Worm (Caenorhabditis elegans) whole organism, L1 larva: ENCODE measurements around the gene fbxa-209.

Experiments
- C34B4.2 ChIP-seq: sonication (generic microtip); optimal IDR thresholded peaks from 2 replicates; lab custom pipeline; 2017; ENCODE audit warnings: mild to moderate bottlenecking, missing genetic modification characterization, missing compliant biosample characterization
- F16B12.6 ChIP-seq: fragments of 150-350 bp; optimal IDR thresholded peaks from 2 replicates; lab custom pipeline; 2014; ENCODE audit warnings: missing biosample characterization, missing genetic modification characterization
- aly-2 ChIP-seq: fragments of 150-350 bp; optimal IDR thresholded peaks from 2 replicates; lab custom pipeline; 2014; ENCODE audit warnings: missing biosample characterization, missing genetic modification characterization
- ceh-82 ChIP-seq, 3 experiments: fragments of 150-350 bp in 1 of 3; sonication (generic microtip) in 2 of 3; optimal IDR thresholded peaks; 2 replicates each; lab custom pipeline; 2014 to 2017; ENCODE audit warnings: missing biosample characterization in 3 of 3, missing genetic modification characterization in 3 of 3
- ceh-88 ChIP-seq: fragments of 200-800 bp; sonication (Bioruptor generic); IDR thresholded peaks from 2 replicates; pipeline ENCODE4 v1.3.6; 2022; ENCODE audit warnings: missing genetic modification characterization, missing compliant biosample characterization
- ceh-90 ChIP-seq: sonication (generic microtip); optimal IDR thresholded peaks from 2 replicates; lab custom pipeline; 2016; ENCODE audit warnings: missing genetic modification characterization, missing compliant biosample characterization
- ces-1 ChIP-seq: fragments of 150-350 bp; optimal IDR thresholded peaks from 2 replicates; lab custom pipeline; 2014; ENCODE audit warnings: missing biosample characterization, missing genetic modification reagents, missing genetic modification characterization
- dsc-1 ChIP-seq: sonication (generic microtip); optimal IDR thresholded peaks from 2 replicates; lab custom pipeline; 2016; ENCODE audit warnings: mild to moderate bottlenecking, missing genetic modification characterization, missing compliant biosample characterization
- efl-1 ChIP-seq, 4 experiments: fragments of 150-350 bp; optimal IDR thresholded peaks in 3 of 4; peaks in 1 of 4; 1 replicate in 1 of 4; 2 replicates in 3 of 4; lab custom pipeline; 2014; ENCODE audit warnings: missing biosample characterization in 2 of 4, missing genetic modification characterization in 2 of 4, missing genetic modification reagents in 2 of 4
- egl-13 ChIP-seq: sonication (generic microtip); optimal IDR thresholded peaks from 2 replicates; lab custom pipeline; 2016; ENCODE audit warnings: missing genotype, missing genetic modification reagents, missing genetic modification characterization, missing compliant biosample characterization
- elt-2 ChIP-seq: sonication (generic microtip); optimal IDR thresholded peaks from 2 replicates; lab custom pipeline; 2016; ENCODE audit warnings: missing genetic modification characterization, mild to moderate bottlenecking, inconsistent platforms, missing compliant biosample characterization, missing genetic modification reagents
- elt-3 ChIP-seq, 6 experiments: fragments of 150-350 bp in 1 of 6; sonication (generic microtip); optimal IDR thresholded peaks; 2 replicates each; lab custom pipeline; 2017 to 2018; ENCODE audit warnings: missing biosample characterization in 6 of 6, missing genetic modification characterization in 6 of 6, inconsistent platforms in 1 of 6
- ets-5 ChIP-seq: fragments of 200-800 bp; sonication (Bioruptor generic); IDR thresholded peaks from 2 replicates; pipeline ENCODE4 v1.3.6; 2022; ENCODE audit warnings: missing genetic modification characterization, missing compliant biosample characterization
- fkh-10 ChIP-seq: sonication (generic microtip); optimal IDR thresholded peaks from 2 replicates; lab custom pipeline; 2017; ENCODE audit warnings: missing biosample characterization, missing genetic modification reagents, missing genetic modification characterization
- fkh-8 ChIP-seq: sonication (generic microtip); optimal IDR thresholded peaks from 2 replicates; lab custom pipeline; 2016; ENCODE audit warnings: mild to moderate bottlenecking, missing genetic modification characterization, missing compliant biosample characterization
- fos-1 ChIP-seq: fragments of 150-350 bp; optimal IDR thresholded peaks from 2 replicates; lab custom pipeline; 2014; ENCODE audit warnings: missing biosample characterization, missing genetic modification characterization
- hlh-4 ChIP-seq: sonication (generic microtip); optimal IDR thresholded peaks from 2 replicates; lab custom pipeline; 2016; ENCODE audit warnings: mild to moderate bottlenecking, missing genetic modification characterization, missing compliant biosample characterization
- isw-1 ChIP-seq: fragments of 200-800 bp; sonication (Bioruptor generic); IDR thresholded peaks from 2 replicates; pipeline ENCODE4 v1.3.6; 2022; ENCODE audit warnings: missing genetic modification characterization, missing compliant biosample characterization
- jun-1 ChIP-seq: fragments of 150-350 bp; optimal IDR thresholded peaks from 2 replicates; lab custom pipeline; 2014; ENCODE audit warnings: missing biosample characterization, missing genetic modification reagents, missing genetic modification characterization
- lin-14 ChIP-seq: fragments of 200-800 bp; sonication (Bioruptor generic); optimal IDR thresholded peaks from 2 replicates; lab custom pipeline; 2018; ENCODE audit warnings: mild to moderate bottlenecking, missing genetic modification characterization, moderate library complexity, missing compliant biosample characterization
- lin-35 ChIP-seq, 2 experiments: fragments of 150-350 bp; optimal IDR thresholded peaks; 2 replicates each; lab custom pipeline; 2014; ENCODE audit warnings: missing biosample characterization in 2 of 2, missing genetic modification characterization in 2 of 2, missing genetic modification reagents in 2 of 2
- lir-3 ChIP-seq: sonication (generic microtip); optimal IDR thresholded peaks from 2 replicates; lab custom pipeline; 2016; ENCODE audit warnings: mild to moderate bottlenecking, missing genetic modification characterization, moderate library complexity, missing compliant biosample characterization; ENCODE audit not compliant: poor library complexity
- lsy-2 ChIP-seq, 2 experiments: fragments of 150-350 bp; optimal IDR thresholded peaks; 2 replicates each; lab custom pipeline; 2014; ENCODE audit warnings: missing biosample characterization in 2 of 2, missing genetic modification characterization in 2 of 2
- mef-2 ChIP-seq: fragments of 150-350 bp; optimal IDR thresholded peaks from 2 replicates; lab custom pipeline; 2014; ENCODE audit warnings: missing biosample characterization, missing genetic modification characterization
- nhr-19 ChIP-seq: fragments of 200-800 bp; sonication (Bioruptor generic); conservative IDR thresholded peaks from 2 replicates; pipeline ENCODE4 v1.3.6; 2022; ENCODE audit warnings: missing genetic modification characterization, missing compliant biosample characterization
- nhr-28 ChIP-seq: fragments of 150-350 bp; optimal IDR thresholded peaks from 2 replicates; lab custom pipeline; 2014; ENCODE audit warnings: missing biosample characterization, missing genetic modification characterization
- nhr-47 ChIP-seq: sonication (generic microtip); optimal IDR thresholded peaks from 2 replicates; lab custom pipeline; 2016; ENCODE audit warnings: mild to moderate bottlenecking, missing genetic modification characterization, moderate library complexity, missing compliant biosample characterization
- nhr-85 ChIP-seq: sonication (generic microtip); peaks from one replicate; lab custom pipeline; 2016; ENCODE audit warnings: missing genetic modification characterization, inconsistent platforms, missing compliant biosample characterization
- pqm-1 ChIP-seq: sonication (generic microtip); optimal IDR thresholded peaks from 3 replicates; lab custom pipeline; 2017; ENCODE audit warnings: missing biosample characterization, missing genetic modification characterization
- sox-4 ChIP-seq: sonication (generic microtip); optimal IDR thresholded peaks from 2 replicates; lab custom pipeline; 2016; ENCODE audit warnings: missing genetic modification characterization, missing compliant biosample characterization
- sptf-1 ChIP-seq: fragments of 150-350 bp; optimal IDR thresholded peaks from 2 replicates; lab custom pipeline; 2014; ENCODE audit warnings: missing biosample characterization, missing genetic modification characterization
- tbx-2 ChIP-seq: sonication (generic microtip); optimal IDR thresholded peaks from 2 replicates; lab custom pipeline; 2016; ENCODE audit warnings: missing genetic modification characterization, missing compliant biosample characterization
- tlp-1 ChIP-seq: fragments of 150-350 bp; optimal IDR thresholded peaks from 2 replicates; lab custom pipeline; 2014; ENCODE audit warnings: missing biosample characterization, missing genetic modification characterization
- unc-130 ChIP-seq: fragments of 150-350 bp; optimal IDR thresholded peaks from 2 replicates; lab custom pipeline; 2017; ENCODE audit warnings: missing biosample characterization, missing genetic modification characterization, inconsistent platforms
- unc-86 ChIP-seq: sonication (generic microtip); optimal IDR thresholded peaks from 2 replicates; lab custom pipeline; 2016; ENCODE audit warnings: missing genetic modification characterization, missing compliant biosample characterization
- xbp-1 ChIP-seq: sonication (generic microtip); optimal IDR thresholded peaks from 2 replicates; lab custom pipeline; 2016; ENCODE audit warnings: missing genetic modification characterization, missing compliant biosample characterization
- zip-4 ChIP-seq: fragments of 200-800 bp; sonication (Bioruptor generic); optimal IDR thresholded peaks from 2 replicates; lab custom pipeline; 2018; ENCODE audit warnings: mild to moderate bottlenecking, missing genetic modification characterization, moderate library complexity, missing compliant biosample characterization
- ztf-4 ChIP-seq: fragments of 150-350 bp; optimal IDR thresholded peaks from 2 replicates; lab custom pipeline; 2014; ENCODE audit warnings: missing biosample characterization, missing genetic modification characterization

The fbxa-209 gene

DNA sequence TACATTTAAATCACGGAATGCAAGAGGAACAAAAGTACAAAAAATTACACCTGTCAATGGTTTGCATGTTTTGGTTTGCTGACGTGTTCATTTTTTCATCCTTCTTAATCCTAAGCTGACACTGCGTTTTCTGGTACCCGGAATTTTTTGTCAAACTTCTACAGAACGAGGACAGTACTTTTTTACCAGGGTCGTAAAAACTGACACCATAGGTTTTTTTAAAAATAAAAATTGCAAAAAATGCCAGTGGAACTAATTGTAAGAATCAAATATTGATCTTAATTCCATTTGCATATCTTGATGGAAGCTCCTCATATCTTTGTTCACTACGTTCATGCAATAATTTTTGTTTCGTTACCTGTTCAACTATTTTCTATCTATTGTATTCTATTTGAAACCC is 22.0 kb downstream of the fbxa-209 start, which contains the start of gene srh-258:
srh-258 (plus strand) TSS at position 301 of the 400 bp plus-strand sequence.
- TF ChIP-seq ces-1 (GFP tag; lab: Kevin White, UChicago), result no peak

DNA sequence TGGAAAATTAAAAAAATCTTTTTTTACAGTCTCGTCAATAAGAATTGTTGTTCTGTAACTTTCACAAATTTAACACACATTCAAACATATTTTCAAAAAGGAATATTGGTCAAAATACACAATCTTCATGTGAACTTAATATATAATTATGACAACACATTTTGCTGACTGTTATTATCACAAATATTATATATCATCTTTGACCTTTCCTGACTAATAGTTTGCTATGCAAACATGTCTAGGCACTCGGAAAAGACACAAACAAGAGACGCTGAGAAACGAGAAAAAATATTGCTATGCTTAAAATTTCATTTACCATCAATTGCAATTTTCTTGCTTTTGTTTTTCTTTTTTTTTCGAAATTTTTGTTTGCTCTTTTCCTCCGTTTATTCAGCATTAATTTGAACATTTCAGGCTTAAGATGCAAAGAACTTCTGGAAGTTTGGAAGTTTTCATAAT is 25.0 kb downstream of the fbxa-209 start, which contains the start of gene fbxa-135:
fbxa-135 (plus strand) TSS at position 409 of the 459 bp plus-strand sequence.
- TF ChIP-seq sox-4 (no peak), fkh-8 (tag; lab: Kevin White, UChicago) (no peak), F16B12.6 (tag; lab: Kevin White, UChicago) (no peak), jun-1 (tag; lab: Kevin White, UChicago) (no peak), elt-2 (tag; lab: Kevin White, UChicago) (peak; percentile 3), ztf-4 (tag; lab: Kevin White, UChicago) (no peak), ceh-88 (no peak)

- TF ChIP-seq hlh-4 (tag; lab: Kevin White, UChicago) (peak; percentile 89), isw-1 (no peak), ceh-90 (no peak), efl-1 (optimal IDR thresholded peaks at IDR 0.05; lab: Kevin White, UChicago) (no peak), efl-1 (GFP tag; optimal IDR thresholded peaks at IDR 0.05 in 1 of 2; lab: Kevin White, UChicago) (peak in 1 of 2 experiments; percentile 40)
These were observed 27.0 kb downstream of the fbxa-209 start, which contains the start of the genes T06E6.15 and sri-7 for ce11 chrV:15399691-15400377. TSS of gene T06E6.15 (minus strand) at chrV:15399791. TSS of gene sri-7 (plus strand) at chrV:15400327.

- TF ChIP-seq lir-3 (no peak), isw-1 (no peak), dsc-1 (tag; lab: Kevin White, UChicago) (no peak), lin-14 (GFP tag; lab: Kevin White, UChicago) (no peak), aly-2 (no peak), ceh-88 (no peak), pqm-1 (no peak), zip-4 (GFP tag; lab: Kevin White, UChicago) (no peak), unc-130 (tag; lab: Kevin White, UChicago) (no peak), ces-1 (GFP tag; lab: Kevin White, UChicago) (no peak), ceh-82 (tag; optimal IDR thresholded peaks at IDR 0.05; lab: Kevin White, UChicago) (no peak), egl-13 (tag; lab: Kevin White, UChicago) (no peak), hlh-4 (tag; lab: Kevin White, UChicago) (no peak), mef-2 (tag; lab: Kevin White, UChicago) (no peak), sptf-1 (tag; lab: Kevin White, UChicago) (no peak), elt-3 (tag; optimal IDR thresholded peaks at IDR 0.05; lab: Kevin White, UChicago) (no peak)
These were observed 28.1 kb downstream of the fbxa-209 start, which contains the start of gene fbxa-199 for ce11 chrV:15398728-15399127. TSS of gene fbxa-199 (minus strand) at chrV:15398828.

DNA sequence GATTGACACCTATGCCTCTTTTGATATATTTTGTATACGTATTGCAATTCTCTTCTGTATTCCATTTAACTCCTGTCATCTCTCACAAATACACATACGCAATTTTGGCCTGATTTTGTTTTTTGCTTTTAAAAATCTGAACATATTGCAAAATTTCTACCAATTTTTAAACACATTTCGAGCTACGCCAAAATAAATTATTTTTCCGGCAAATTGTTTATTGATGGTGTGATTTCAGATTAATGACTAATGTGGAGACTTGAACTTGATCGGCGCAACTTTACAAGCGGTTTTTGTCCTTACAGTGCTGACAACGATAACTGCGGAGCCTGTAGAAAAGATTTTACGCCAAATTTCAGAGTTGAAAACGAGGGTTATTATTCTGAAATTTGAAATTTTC is 29.7 kb downstream of the fbxa-209 start:
- TF ChIP-seq ets-5 (GFP tag; lab: Robert Waterston, UW), result no peak

DNA sequence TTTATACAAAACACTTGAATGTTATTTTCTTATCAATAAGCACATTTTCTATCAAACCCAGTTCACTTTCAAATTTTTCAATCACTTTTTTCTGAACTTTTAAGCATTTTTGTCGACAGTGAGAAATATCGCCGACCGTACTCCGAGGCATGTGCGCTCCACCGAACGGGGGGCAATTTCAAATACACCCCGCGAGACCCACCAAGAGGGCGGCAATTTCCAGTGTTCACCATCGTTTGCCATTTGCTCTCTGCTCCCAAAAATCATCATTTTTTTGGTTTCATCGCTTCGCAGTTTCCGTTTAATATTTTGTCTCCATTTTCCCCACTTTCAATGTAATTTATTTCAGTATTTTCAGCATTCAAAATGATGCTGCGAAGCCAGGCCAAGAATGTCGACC is 31.5 kb downstream of the fbxa-209 start, which contains the start of gene cyb-3:
cyb-3 (plus strand) TSS at position 350 of the 400 bp plus-strand sequence.
- TF ChIP-seq lin-35 (GFP tag; optimal IDR thresholded peaks at IDR 0.05; lab: Kevin White, UChicago) (peak in 1 of 2 experiments; percentile 7), efl-1 (optimal IDR thresholded peaks at IDR 0.05; lab: Kevin White, UChicago) (no peak), efl-1 (GFP tag; optimal IDR thresholded peaks at IDR 0.05 in 1 of 2; lab: Kevin White, UChicago) (peak in 1 of 2 experiments; percentile 95), nhr-47 (tag; lab: Kevin White, UChicago) (no peak)

- TF ChIP-seq sox-4, result no peak
- TF ChIP-seq lsy-2 (tag; optimal IDR thresholded peaks at IDR 0.05; lab: Kevin White, UChicago), result peak in 1 of 2 experiments; percentile 7
- TF ChIP-seq C34B4.2, result no peak
- TF ChIP-seq xbp-1, result no peak
- no peak for TF ChIP-seq tlp-1
- no peak for TF ChIP-seq fkh-10 (GFP tag; lab: Kevin White, UChicago)
- peak; percentile 68 to 90 for TF ChIP-seq lin-35 (GFP tag; optimal IDR thresholded peaks at IDR 0.05; lab: Kevin White, UChicago)
- TF ChIP-seq unc-86 (tag; lab: Kevin White, UChicago), result no peak
- TF ChIP-seq nhr-19, result no peak
- no peak for TF ChIP-seq aly-2
- TF ChIP-seq jun-1 (tag; lab: Kevin White, UChicago), result no peak
- TF ChIP-seq fos-1 (tag; lab: Kevin White, UChicago), result no peak
- TF ChIP-seq nhr-28 (tag; lab: Kevin White, UChicago), result no peak
- no peak for TF ChIP-seq zip-4 (GFP tag; lab: Kevin White, UChicago)
- TF ChIP-seq nhr-85 (tag; lab: Kevin White, UChicago), result no peak
- no peak for TF ChIP-seq tbx-2
These were observed 31.9 kb downstream of the fbxa-209 start, which contains the start of gene T06E6.1 for ce11 chrV:15394906-15395305. TSS of gene T06E6.1 (minus strand) at chrV:15394961.
